Fruit fly (Drosophila melanogaster): ENCODE data around the gene JMJD6.

dm6 chr3R:22400246-22400645 lies 38.1 kb upstream of the JMJD6 start:
- no peak for TF ChIP-seq Sin3A (optimal IDR thresholded peaks at IDR 0.05)
- TF ChIP-seq psq (optimal IDR thresholded peaks at IDR 0.05): no peak
- no peak for TF ChIP-seq Myc (optimal IDR thresholded peaks at IDR 0.05)
- no peak for TF ChIP-seq insv (optimal IDR thresholded peaks at IDR 0.05)
- TF ChIP-seq ttk (optimal IDR thresholded peaks at IDR 0.05): no peak
- no peak for TF ChIP-seq h (optimal IDR thresholded peaks at IDR 0.05)

Data from Kc167 (cell line).